Worm (Caenorhabditis elegans): ENCODE measurements around the gene nep-18.
"Not testable (repeated sequence)": the region's sequence is repeated elsewhere in the genome, so short reads cannot be mapped to it uniquely, and the experiment has no call there.

DNA sequence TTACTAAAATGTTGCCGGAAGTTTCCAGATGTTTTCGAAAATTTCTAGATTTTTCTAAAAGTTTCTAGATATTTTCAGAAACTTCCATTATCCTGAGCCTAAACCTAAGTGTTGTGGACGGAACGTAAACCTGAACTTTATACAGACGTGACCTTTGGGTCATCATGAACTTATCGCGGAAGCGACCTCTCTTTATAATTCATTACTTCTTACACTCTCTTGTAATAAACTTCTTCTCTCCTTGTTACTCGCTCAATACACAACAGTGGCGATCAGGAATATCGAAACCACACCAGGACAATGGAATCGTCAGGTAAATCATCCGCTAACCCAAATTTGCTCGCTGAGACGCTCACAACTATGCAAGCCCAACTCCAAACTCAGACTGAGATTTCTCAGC, 10.2 kb downstream of the nep-18 start, which contains the start of gene K02F6.1:
- TF ChIP-seq flt-1, tab-1 (GFP tag; IDR thresholded peaks at IDR 0.05): not testable (repeated sequence)

Data from whole organism, midembryonic.